Fruit fly (Drosophila melanogaster) whole organism: ENCODE data around the gene wry.

Experiments
- CG8478 ChIP-seq: fragments of >200 bp; optimal IDR thresholded peaks from 2 replicates; lab custom pipeline; 2018; ENCODE audit warnings: inconsistent platforms
- Dll ChIP-seq: fragments of >200 bp; optimal IDR thresholded peaks from 2 replicates; lab custom pipeline; 2017
- EcR ChIP-seq, 2 experiments: fragments of >200 bp; optimal IDR thresholded peaks; 2 replicates each; lab custom pipeline; 2017; ENCODE audit warnings: missing biosample characterization in 2 of 2, missing genetic modification characterization in 2 of 2, missing genetic modification reagents in 2 of 2
- pan ChIP-seq: fragments of >200 bp; optimal IDR thresholded peaks from 2 replicates; lab custom pipeline; 2017
- psq ChIP-seq: fragments of >200 bp; optimal IDR thresholded peaks from 2 replicates; lab custom pipeline; 2017
- usp ChIP-seq: fragments of >200 bp; optimal IDR thresholded peaks from 2 replicates; lab custom pipeline; 2017; ENCODE audit warnings: missing biosample characterization, missing genetic modification characterization, mixed read lengths

Gene wry

dm6 chr2L:1902904-1903303 lies 66.6 kb downstream of the wry start:
- TF ChIP-seq Dll (lab: Kevin White, UChicago): no peak
- no peak for TF ChIP-seq psq (lab: Kevin White, UChicago)
- no peak for TF ChIP-seq usp (GFP tag; lab: Kevin White, UChicago)
- TF ChIP-seq CG8478 (lab: Kevin White, UChicago): no peak
- TF ChIP-seq pan: no peak
- no peak for TF ChIP-seq EcR (GFP tag; optimal IDR thresholded peaks at IDR 0.05; lab: Kevin White, UChicago)

dm6 chr2L:1906326-1906725 lies 70.0 kb downstream of the wry start:
- no peak for TF ChIP-seq CG8478 (lab: Kevin White, UChicago)
- TF ChIP-seq pan: no peak
- TF ChIP-seq psq (lab: Kevin White, UChicago): no peak
- no peak for TF ChIP-seq EcR (GFP tag; optimal IDR thresholded peaks at IDR 0.05; lab: Kevin White, UChicago)

DNA sequence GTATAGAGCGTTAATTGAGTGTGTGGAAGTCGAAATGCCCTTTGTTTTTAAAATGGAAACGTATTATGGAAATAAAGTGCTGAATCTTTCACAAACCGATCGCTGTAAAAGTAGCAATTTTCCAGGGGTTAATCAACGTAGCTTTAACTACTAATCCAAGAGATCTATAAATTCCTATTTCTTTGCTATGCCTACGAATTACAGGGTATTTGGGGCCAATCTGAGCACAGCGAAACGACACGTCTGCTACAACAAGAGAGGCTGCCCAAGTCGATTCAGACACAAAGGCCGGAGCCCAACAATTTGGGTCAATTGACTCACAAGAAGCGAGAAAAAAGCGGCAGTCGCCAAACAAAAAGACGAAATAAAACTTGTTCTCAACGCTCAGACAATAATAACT lies 70.8 kb downstream of the wry start:
- TF ChIP-seq CG8478 (lab: Kevin White, UChicago) (no peak), EcR (GFP tag; optimal IDR thresholded peaks at IDR 0.05; lab: Kevin White, UChicago) (no peak), pan (no peak), usp (GFP tag; lab: Kevin White, UChicago) (no peak), psq (lab: Kevin White, UChicago) (no peak), Dll (lab: Kevin White, UChicago) (no peak)
